Worm (Caenorhabditis elegans): ENCODE data around the gene ZK892.4.

DNA sequence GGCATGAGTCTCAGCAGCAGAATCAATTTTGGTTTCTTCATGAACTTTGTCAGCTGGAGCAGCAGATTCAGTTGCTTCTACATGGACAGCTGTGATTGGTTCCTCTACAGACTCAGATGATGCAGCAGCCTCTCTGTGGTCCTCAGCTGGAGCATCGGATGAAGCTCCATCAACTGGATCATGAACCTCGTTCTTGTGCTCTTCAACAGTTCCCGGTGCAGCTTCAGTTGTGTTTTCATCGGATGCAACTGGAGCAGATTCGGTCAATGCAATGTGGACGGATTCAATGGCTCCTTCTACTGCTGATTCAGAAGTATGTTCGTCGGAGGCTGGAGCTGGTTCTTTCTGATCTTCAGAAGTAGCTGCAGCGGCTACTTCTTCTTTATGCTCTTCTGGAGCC is 8.0 kb downstream of the ZK892.4 start:
- TF ChIP-seq ztf-4 (tag; optimal IDR thresholded peaks at IDR 0.05), result no peak
- no peak for TF ChIP-seq lin-13 (GFP tag; optimal IDR thresholded peaks at IDR 0.05)
- no peak for TF ChIP-seq nhr-25 (tag; optimal IDR thresholded peaks at IDR 0.05)
